Fruit fly (Drosophila melanogaster) whole organism, prepupa: ENCODE results near the gene Task6.

Experiments used
- CG10631 ChIP-seq: fragments of 200-800 bp; sonication (Bioruptor generic); optimal IDR thresholded peaks from 2 replicates; lab custom pipeline; 2016; ENCODE audit warnings: missing biosample characterization, missing genetic modification characterization
- CG11762 ChIP-seq: fragments of 200-800 bp; sonication (Bioruptor generic); optimal IDR thresholded peaks from 3 replicates; lab custom pipeline; 2016; ENCODE audit warnings: missing biosample characterization, missing genetic modification characterization; ENCODE audit not compliant: insufficient read depth
- CG11902 ChIP-seq: fragments of 200-800 bp; sonication (Bioruptor generic); optimal IDR thresholded peaks from 3 replicates; lab custom pipeline; 2016; ENCODE audit warnings: missing biosample characterization, missing genetic modification characterization
- CG1621 ChIP-seq: fragments of 200-800 bp; sonication (Bioruptor generic); optimal IDR thresholded peaks from 3 replicates; lab custom pipeline; 2018; ENCODE audit warnings: missing biosample characterization, mild to moderate bottlenecking, missing genetic modification characterization
- CG16779 ChIP-seq: fragments of 200-800 bp; sonication (Bioruptor generic); optimal IDR thresholded peaks from 3 replicates; lab custom pipeline; 2017; ENCODE audit warnings: missing biosample characterization, mild to moderate bottlenecking, missing genetic modification characterization
- CG3032 ChIP-seq: fragments of 200-800 bp; optimal IDR thresholded peaks from 2 replicates; lab custom pipeline; 2019; ENCODE audit warnings: missing biosample characterization, mild to moderate bottlenecking, missing genetic modification characterization, moderate library complexity
- CG31627 ChIP-seq: fragments of 200-800 bp; sonication (Bioruptor generic); optimal IDR thresholded peaks from 3 replicates; lab custom pipeline; 2016; ENCODE audit warnings: missing biosample characterization, missing genetic modification characterization
- CG34406 ChIP-seq: fragments of 200-800 bp; sonication (Bioruptor generic); optimal IDR thresholded peaks from 3 replicates; lab custom pipeline; 2016; ENCODE audit warnings: missing biosample characterization, missing genetic modification characterization
- CG3919 ChIP-seq: fragments of 200-800 bp; sonication (Bioruptor generic); optimal IDR thresholded peaks from 3 replicates; lab custom pipeline; 2016; ENCODE audit warnings: missing biosample characterization, missing genetic modification characterization
- CG4318 ChIP-seq: fragments of 200-800 bp; sonication (Bioruptor generic); optimal IDR thresholded peaks from 3 replicates; lab custom pipeline; 2017; ENCODE audit warnings: missing biosample characterization, mild to moderate bottlenecking, missing genetic modification characterization
- CG6163 ChIP-seq: fragments of 200-800 bp; sonication (Bioruptor generic); IDR thresholded peaks from 3 replicates; pipeline ENCODE4 v1.3.6; 2022; ENCODE audit warnings: missing biosample characterization, missing genetic modification characterization
- CG6276 ChIP-seq: fragments of 200-800 bp; sonication (Bioruptor generic); optimal IDR thresholded peaks from 2 replicates; lab custom pipeline; 2017; ENCODE audit warnings: missing biosample characterization, mild to moderate bottlenecking, missing genetic modification characterization
- CG6808 ChIP-seq: fragments of 200-800 bp; sonication (Bioruptor generic); optimal IDR thresholded peaks from 3 replicates; lab custom pipeline; 2017; ENCODE audit warnings: missing biosample characterization, missing genetic modification characterization, mild to moderate bottlenecking, moderate library complexity, missing genetic modification reagents
- CG7368 ChIP-seq: fragments of 200-800 bp; sonication (Bioruptor generic); optimal IDR thresholded peaks from 3 replicates; lab custom pipeline; 2016; ENCODE audit warnings: missing biosample characterization, missing genetic modification characterization
- CG8119 ChIP-seq: fragments of 200-800 bp; sonication (Bioruptor generic); IDR thresholded peaks from 3 replicates; pipeline ENCODE4 v1.3.6; 2022; ENCODE audit warnings: missing biosample characterization, missing genetic modification characterization
- CG8319 ChIP-seq: fragments of 200-800 bp; sonication (Bioruptor generic); optimal IDR thresholded peaks from 3 replicates; lab custom pipeline; 2016; ENCODE audit warnings: missing biosample characterization, missing genetic modification characterization
- CG9139 ChIP-seq: fragments of 200-800 bp; sonication (Bioruptor generic); optimal IDR thresholded peaks from 3 replicates; lab custom pipeline; 2017; ENCODE audit warnings: missing biosample characterization, mild to moderate bottlenecking, missing genetic modification characterization
- Eip78C ChIP-seq: fragments of 200-800 bp; sonication (Bioruptor generic); peaks from one replicate; lab custom pipeline; 2016; ENCODE audit warnings: missing biosample characterization, missing genetic modification characterization
- Eip93F ChIP-seq: fragments of 200-800 bp; sonication (Bioruptor generic); optimal IDR thresholded peaks from 2 replicates; lab custom pipeline; 2016; ENCODE audit warnings: missing biosample characterization, mild to moderate bottlenecking, missing genetic modification characterization
- Hr38 ChIP-seq: sonication (Bioruptor generic); optimal IDR thresholded peaks from 2 replicates; lab custom pipeline; 2016; ENCODE audit warnings: missing biosample characterization, missing genetic modification characterization
- Hr4 ChIP-seq: fragments of 200-800 bp; sonication (Bioruptor generic); optimal IDR thresholded peaks from 3 replicates; lab custom pipeline; 2016; ENCODE audit warnings: missing biosample characterization, missing genetic modification characterization
- OdsH ChIP-seq: fragments of 200-800 bp; sonication (Bioruptor generic); optimal IDR thresholded peaks from 3 replicates; lab custom pipeline; 2016; ENCODE audit warnings: missing biosample characterization, missing genetic modification characterization
- Smox ChIP-seq: fragments of 200-800 bp; sonication (Bioruptor generic); optimal IDR thresholded peaks from 3 replicates; lab custom pipeline; 2016; ENCODE audit warnings: missing biosample characterization, missing genetic modification characterization
- Sox102F ChIP-seq: fragments of 200-800 bp; sonication (Bioruptor generic); optimal IDR thresholded peaks from 2 replicates; lab custom pipeline; 2016; ENCODE audit warnings: missing biosample characterization, mild to moderate bottlenecking, missing genetic modification characterization
- Sox14 ChIP-seq: fragments of 200-800 bp; sonication (Bioruptor generic); optimal IDR thresholded peaks from 3 replicates; lab custom pipeline; 2016; ENCODE audit warnings: missing biosample characterization, missing genetic modification characterization
- achi ChIP-seq: fragments of 200-800 bp; sonication (Bioruptor generic); optimal IDR thresholded peaks from 3 replicates; lab custom pipeline; 2016; ENCODE audit warnings: missing biosample characterization, missing genetic modification characterization
- cyc ChIP-seq: fragments of 200-800 bp; sonication (Bioruptor generic); optimal IDR thresholded peaks from 3 replicates; lab custom pipeline; 2016; ENCODE audit warnings: missing biosample characterization, missing genetic modification characterization
- dac ChIP-seq: fragments of 200-800 bp; sonication (Bioruptor generic); optimal IDR thresholded peaks from 2 replicates; lab custom pipeline; 2017; ENCODE audit warnings: missing biosample characterization, mild to moderate bottlenecking, missing genetic modification characterization
- dsx ChIP-seq: fragments of 200-800 bp; optimal IDR thresholded peaks from 3 replicates; lab custom pipeline; 2019; ENCODE audit warnings: missing biosample characterization, mild to moderate bottlenecking, missing genetic modification characterization, moderate library complexity; ENCODE audit not compliant: poor library complexity, severe bottlenecking
- eg ChIP-seq: fragments of 200-800 bp; sonication (Bioruptor generic); IDR thresholded peaks from 3 replicates; pipeline ENCODE4 v1.3.6; 2022; ENCODE audit warnings: missing biosample characterization, missing genetic modification characterization
- esn ChIP-seq: fragments of 200-800 bp; sonication (Bioruptor generic); optimal IDR thresholded peaks from 2 replicates; lab custom pipeline; 2016; ENCODE audit warnings: missing biosample characterization, mild to moderate bottlenecking, missing genetic modification characterization, moderate library complexity
- fd59A ChIP-seq: fragments of 200-800 bp; sonication (Bioruptor generic); optimal IDR thresholded peaks from 2 replicates; lab custom pipeline; 2017; ENCODE audit warnings: missing biosample characterization, mild to moderate bottlenecking, missing genetic modification characterization, missing genetic modification reagents
- fkh ChIP-seq: fragments of 200-800 bp; sonication (Bioruptor generic); optimal IDR thresholded peaks from 3 replicates; lab custom pipeline; 2017; ENCODE audit warnings: missing biosample characterization, mild to moderate bottlenecking, missing genetic modification characterization, moderate library complexity
- lz ChIP-seq: fragments of 200-800 bp; sonication (Bioruptor generic); optimal IDR thresholded peaks from 3 replicates; lab custom pipeline; 2016; ENCODE audit warnings: missing biosample characterization, missing genetic modification characterization
- net ChIP-seq: fragments of 200-800 bp; sonication (Bioruptor generic); optimal IDR thresholded peaks from 3 replicates; lab custom pipeline; 2016; ENCODE audit warnings: missing biosample characterization, missing genetic modification characterization
- pdm3 ChIP-seq: fragments of 200-800 bp; sonication (Bioruptor generic); optimal IDR thresholded peaks from 3 replicates; lab custom pipeline; 2016; ENCODE audit warnings: missing biosample characterization, missing genetic modification characterization
- ss ChIP-seq, 2 experiments: fragments of 200-800 bp; sonication (Bioruptor generic); optimal IDR thresholded peaks; 2 replicates in 1 of 2; 3 replicates in 1 of 2; lab custom pipeline; 2017 to 2018; ENCODE audit warnings: mild to moderate bottlenecking in 2 of 2, missing biosample characterization in 2 of 2, missing genetic modification characterization in 2 of 2, moderate library complexity in 1 of 2
- vri ChIP-seq: fragments of 200-800 bp; sonication (Bioruptor generic); optimal IDR thresholded peaks from 3 replicates; lab custom pipeline; 2016; ENCODE audit warnings: missing biosample characterization, mild to moderate bottlenecking, missing genetic modification characterization

Task6 gene

DNA sequence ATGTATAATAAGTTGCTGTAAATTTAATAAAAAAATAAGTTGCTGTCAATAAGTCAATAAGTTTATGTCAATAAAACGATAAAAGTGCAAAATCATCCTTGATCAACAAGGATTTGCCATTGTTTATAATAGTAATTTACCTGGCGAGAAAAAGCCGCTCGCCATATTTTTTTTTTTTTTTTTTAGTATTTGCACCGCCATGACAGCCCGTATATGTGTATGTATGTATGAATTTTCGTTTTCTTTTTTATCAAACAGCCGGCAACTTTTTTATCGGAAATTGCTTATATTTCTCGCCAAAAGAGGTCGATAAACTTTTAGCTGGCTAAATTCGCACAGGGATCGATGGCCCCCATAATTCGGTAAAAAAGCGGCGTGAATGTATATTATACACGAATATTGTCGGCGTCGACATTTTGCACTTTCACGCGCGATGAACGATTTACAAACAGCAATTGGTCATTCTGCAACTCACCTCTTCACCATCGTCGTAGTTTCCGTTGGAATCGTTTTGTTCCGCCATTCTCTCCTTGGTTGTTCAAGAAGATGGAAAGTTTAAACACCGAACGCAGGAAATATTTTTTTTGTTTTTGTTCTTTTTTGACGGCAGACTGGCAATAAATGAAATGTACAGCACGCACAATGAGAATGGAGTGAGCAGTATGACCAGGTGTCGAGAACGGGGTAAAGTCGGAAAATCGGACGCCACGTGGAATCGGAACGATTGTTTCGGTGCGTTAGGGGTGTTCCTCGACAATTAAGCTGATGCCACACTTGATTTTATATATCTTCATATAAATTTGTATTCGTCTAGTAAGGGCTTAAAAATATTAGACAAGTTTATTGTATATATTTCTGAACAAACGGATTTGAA is 14.2 kb downstream of the Task6 start, which contains the start of gene Hrb87F (continued):
- TF ChIP-seq Hr38 (GFP tag; lab: Kevin White, UChicago) (no peak), CG1621 (tag; lab: Kevin White, UChicago) (no peak), CG6808 (GFP tag; lab: Kevin White, UChicago) (peak; percentile 55), CG8119 (GFP tag; lab: Robert Waterston, UW) (no peak; the same call in 2 of the 3 replicates), Sox102F (GFP tag; lab: Kevin White, UChicago) (no peak), CG6276 (no peak), CG4318 (GFP tag; lab: Kevin White, UChicago) (no peak), Hr4 (GFP tag; lab: Kevin White, UChicago) (no peak), esn (GFP tag; lab: Kevin White, UChicago) (no peak), Eip93F (no peak), Sox14 (no peak), CG16779 (no peak)
- TF ChIP-seq, all 60 proteins: peak for 10

DNA sequence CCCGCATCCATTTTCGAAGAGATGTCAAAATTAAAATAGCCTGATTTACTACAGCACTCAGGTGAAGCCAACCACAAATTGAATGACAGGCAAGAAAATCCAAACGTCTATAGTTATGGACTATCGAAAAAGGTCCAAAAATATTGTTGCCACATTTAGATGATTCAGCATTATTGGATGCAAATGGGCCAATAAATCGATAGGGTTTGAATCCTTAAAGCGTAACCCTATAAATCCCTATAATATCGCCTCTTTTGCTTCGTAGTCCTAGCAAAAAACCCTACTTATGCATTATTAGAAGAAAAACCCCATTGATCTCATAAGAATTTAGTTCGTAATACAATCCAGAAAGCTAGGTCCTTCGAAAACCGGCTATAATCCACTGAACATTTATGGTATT is 18.0 kb downstream of the Task6 start, which contains the start of gene Rbp4:
Gene Rbp4 (minus strand): TSS at position 101 of the 400 bp plus-strand sequence.
- TF ChIP-seq eg (GFP tag; lab: Robert Waterston, UW) (no peak), net (GFP tag; lab: Kevin White, UChicago) (no peak), dsx (GFP tag; lab: Kevin White, UChicago) (no peak), Hr38 (GFP tag; lab: Kevin White, UChicago) (no peak)
- TF ChIP-seq, all 60 proteins: peak for 0

- no peak for TF ChIP-seq dac (GFP tag; lab: Kevin White, UChicago)
- TF ChIP-seq Sox14: peak; percentile 61
- TF ChIP-seq CG3919 (GFP tag; lab: Kevin White, UChicago): no peak
- no peak for TF ChIP-seq vri
- peak; percentile 52 for TF ChIP-seq Eip78C (GFP tag; lab: Kevin White, UChicago)
- TF ChIP-seq ss (GFP tag; optimal IDR thresholded peaks at IDR 0.05; lab: Kevin White, UChicago): peak in 1 of 2 experiments; percentile 17
- no peak for TF ChIP-seq achi (GFP tag; lab: Kevin White, UChicago)
Measured at dm6 chr3R:13647734-13648541, 26.4 kb downstream of the Task6 start.

dm6 chr3R:13646729-13647633 is 27.4 kb downstream of the Task6 start, which contains the start of gene rin:
Gene rin (plus strand): TSS chr3R:13647004.
- TF ChIP-seq cyc (GFP tag; lab: Kevin White, UChicago): peak; percentile 15
- peak; percentile 28 for TF ChIP-seq CG3032 (tag; lab: Kevin White, UChicago)
- TF ChIP-seq CG8319: no peak
- TF ChIP-seq Hr4 (GFP tag; lab: Kevin White, UChicago): no peak
- peak; percentile 46; the same call in 1 of the 3 replicates for TF ChIP-seq CG8119 (GFP tag; lab: Robert Waterston, UW)
- peak; percentile 39 for TF ChIP-seq CG3919 (GFP tag; lab: Kevin White, UChicago)
- peak; percentile 81 for TF ChIP-seq CG9139 (GFP tag; lab: Kevin White, UChicago)
- peak; percentile 25 for TF ChIP-seq CG31627 (GFP tag; lab: Kevin White, UChicago)
- no peak for TF ChIP-seq OdsH (GFP tag; lab: Kevin White, UChicago)
- TF ChIP-seq pdm3: no peak
- TF ChIP-seq dsx (GFP tag; lab: Kevin White, UChicago): peak; percentile 77
- peak; percentile 12 for TF ChIP-seq lz
- TF ChIP-seq CG6163 (GFP tag; lab: Robert Waterston, UW): peak; percentile 6; the same call in 1 of the 3 replicates
- peak; percentile 42 for TF ChIP-seq CG1621 (tag; lab: Kevin White, UChicago)
- TF ChIP-seq CG34406 (GFP tag; lab: Kevin White, UChicago): no peak
- TF ChIP-seq CG11762 (GFP tag; lab: Kevin White, UChicago): no peak
- no peak for TF ChIP-seq Smox (GFP tag; lab: Kevin White, UChicago)
- no peak for TF ChIP-seq CG10631 (GFP tag; lab: Kevin White, UChicago)
- TF ChIP-seq CG4318 (GFP tag; lab: Kevin White, UChicago): no peak
- 0 out of 3 replicates have a peak, but pooled peaks have one; percentile 5 for TF ChIP-seq eg (GFP tag; lab: Robert Waterston, UW)
- TF ChIP-seq achi (GFP tag; lab: Kevin White, UChicago): no peak
- peak; percentile 41 for TF ChIP-seq Eip78C (GFP tag; lab: Kevin White, UChicago)
- TF ChIP-seq fd59A (GFP tag; lab: Kevin White, UChicago): no peak
- no peak for TF ChIP-seq fkh
- no peak for TF ChIP-seq CG11902 (GFP tag; lab: Kevin White, UChicago)
- no peak for TF ChIP-seq CG7368 (GFP tag; lab: Kevin White, UChicago)
